Worm (Caenorhabditis elegans): ENCODE data around the gene talp-3.

talp-3 gene

DNA sequence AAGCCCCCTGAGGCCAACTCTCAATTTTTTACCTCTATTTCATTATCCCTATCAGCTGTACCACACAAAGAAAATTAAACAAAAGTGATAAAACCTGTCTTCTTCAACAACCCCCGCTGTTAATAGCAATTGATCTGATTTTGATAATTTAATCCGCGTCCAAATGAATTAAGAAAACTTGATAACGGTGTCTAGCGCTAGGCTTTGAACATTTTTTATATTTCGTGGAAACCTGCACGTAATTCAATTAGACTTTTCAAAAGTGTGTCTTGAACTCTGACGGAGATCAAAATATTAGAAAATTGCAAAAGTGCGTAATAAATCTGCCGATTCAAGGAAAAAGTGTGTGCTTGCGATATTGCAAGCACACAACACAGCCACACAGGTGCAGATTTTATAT lies 39.8 kb downstream of the talp-3 start:
- TF ChIP-seq nfya-1 (tag; optimal IDR thresholded peaks at IDR 0.05; ENCODE audit: insufficient read depth) (no peak), pqm-1 (tag; optimal IDR thresholded peaks at IDR 0.05) (no peak), tbx-2 (tag; optimal IDR thresholded peaks at IDR 0.05) (no peak), nhr-43 (tag; optimal IDR thresholded peaks at IDR 0.05; ENCODE audit: poor library complexity, severe bottlenecking) (peak; percentile 72), snpc-4 (tag; optimal IDR thresholded peaks at IDR 0.05) (no peak), ceh-9 (tag; optimal IDR thresholded peaks at IDR 0.05) (no peak), nhr-23 (tag; optimal IDR thresholded peaks at IDR 0.05) (peak; percentile 6), zag-1 (tag; optimal IDR thresholded peaks at IDR 0.05) (no peak), aly-2 (tag; optimal IDR thresholded peaks at IDR 0.05) (no peak), unc-62 (GFP tag; optimal IDR thresholded peaks at IDR 0.05) (no peak)

DNA sequence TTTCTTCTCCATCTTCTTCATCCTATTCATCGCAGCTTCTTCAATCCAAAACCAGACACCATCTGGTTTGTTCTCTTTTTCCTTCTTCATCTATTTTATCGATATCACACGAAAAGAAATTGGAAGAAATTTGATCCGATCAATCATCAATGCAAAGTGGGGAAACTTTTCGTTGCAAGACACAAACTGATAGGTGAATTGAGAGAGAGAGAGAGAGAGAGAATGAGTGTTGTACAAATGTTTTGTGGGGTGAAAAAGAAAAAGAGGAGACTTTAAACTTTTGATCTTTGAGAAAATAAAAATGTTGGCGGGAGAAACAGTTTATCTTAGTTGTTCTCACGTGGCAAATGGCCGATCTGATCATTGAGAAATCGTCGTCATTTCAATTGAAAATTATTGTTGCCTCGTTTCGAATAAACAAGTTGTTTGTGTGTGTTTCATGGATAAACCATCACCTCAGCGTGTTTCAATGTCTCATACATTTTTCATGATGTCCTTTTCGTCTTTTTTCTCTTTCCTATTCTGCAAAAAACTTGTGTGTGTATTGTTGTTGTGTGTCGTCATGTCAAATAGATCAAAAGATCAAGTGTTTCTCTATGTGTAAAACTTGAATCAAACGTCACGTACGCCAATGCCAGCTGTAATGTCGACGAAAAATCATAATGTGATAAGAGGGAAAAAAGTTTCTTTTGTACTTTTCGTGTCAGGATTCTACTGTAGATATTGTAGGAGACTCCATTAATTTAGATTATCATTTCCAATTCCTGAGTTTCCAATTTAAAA lies 40.4 kb downstream of the talp-3 start:
- TF ChIP-seq mdl-1 (tag; optimal IDR thresholded peaks at IDR 0.05) (peak; percentile 69), ceh-28 (tag; optimal IDR thresholded peaks at IDR 0.05) (peak; percentile 57), elt-2 (tag; optimal IDR thresholded peaks at IDR 0.05) (peak; percentile 68), elt-1 (tag; optimal IDR thresholded peaks at IDR 0.05) (peak; percentile 19), jun-1 (tag; optimal IDR thresholded peaks at IDR 0.05) (peak; percentile 40), ama-1 (optimal IDR thresholded peaks at IDR 0.05) (peak; percentile 60), nhr-12 (tag; optimal IDR thresholded peaks at IDR 0.05) (no peak), nhr-43 (tag; optimal IDR thresholded peaks at IDR 0.05; ENCODE audit: poor library complexity, severe bottlenecking) (peak; percentile 5), elt-3 (tag; optimal IDR thresholded peaks at IDR 0.05) (peak in 1 of 3 experiments; percentile 57), nhr-25 (tag; optimal IDR thresholded peaks at IDR 0.05) (peak; percentile 32), nfya-1 (tag; optimal IDR thresholded peaks at IDR 0.05; ENCODE audit: insufficient read depth) (peak; percentile 24), ztf-11 (tag; optimal IDR thresholded peaks at IDR 0.05) (no peak), ztf-4 (tag; optimal IDR thresholded peaks at IDR 0.05) (no peak), nhr-77 (tag; optimal IDR thresholded peaks at IDR 0.05) (no peak), pqm-1 (tag; optimal IDR thresholded peaks at IDR 0.05) (peak; percentile 54)

DNA sequence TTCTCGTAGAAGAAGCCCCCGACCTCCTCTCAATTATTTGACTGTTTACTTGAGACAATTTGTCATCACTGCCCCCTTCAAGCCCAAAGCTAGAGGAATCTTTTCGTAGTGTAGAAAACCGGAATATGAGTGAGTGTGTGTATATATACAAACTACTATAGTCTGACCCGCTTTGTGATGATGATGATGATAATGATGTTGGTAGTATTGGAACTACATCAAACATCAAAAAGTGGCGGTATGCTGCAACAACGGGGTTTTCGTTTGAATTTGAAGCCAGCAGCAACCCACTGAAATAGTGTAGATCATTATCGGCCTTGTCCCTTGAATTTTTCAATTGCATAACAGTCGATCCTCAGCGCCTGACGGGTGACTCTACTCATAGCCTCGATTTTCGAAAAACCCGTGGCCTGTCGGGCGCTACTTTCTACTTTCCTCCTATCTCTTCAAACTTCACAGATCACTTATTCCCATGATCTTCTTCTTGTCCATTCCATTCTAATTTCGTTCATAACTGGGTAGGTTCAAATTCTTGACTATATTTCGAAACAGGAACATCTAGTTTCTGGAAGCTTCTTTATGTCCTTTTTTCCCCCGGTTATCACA lies 41.2 kb downstream of the talp-3 start:
- TF ChIP-seq zag-1 (tag; optimal IDR thresholded peaks at IDR 0.05) (no peak), mdl-1 (tag; optimal IDR thresholded peaks at IDR 0.05) (no peak), fos-1 (tag; optimal IDR thresholded peaks at IDR 0.05) (no peak), nhr-11 (tag; optimal IDR thresholded peaks at IDR 0.05) (no peak), egl-5 (tag; optimal IDR thresholded peaks at IDR 0.05) (no peak), ceh-16 (tag; optimal IDR thresholded peaks at IDR 0.05) (no peak), eor-1 (tag; optimal IDR thresholded peaks at IDR 0.05) (no peak), nhr-23 (tag; optimal IDR thresholded peaks at IDR 0.05) (peak; percentile 54), unc-39 (tag; optimal IDR thresholded peaks at IDR 0.05) (no peak), pqm-1 (tag; optimal IDR thresholded peaks at IDR 0.05) (no peak), ztf-4 (tag; optimal IDR thresholded peaks at IDR 0.05) (no peak), nfya-1 (tag; optimal IDR thresholded peaks at IDR 0.05; ENCODE audit: insufficient read depth) (no peak), nhr-25 (tag; optimal IDR thresholded peaks at IDR 0.05) (peak; percentile 44), lin-39 (tag; optimal IDR thresholded peaks at IDR 0.05) (no peak), ztf-11 (tag; optimal IDR thresholded peaks at IDR 0.05) (no peak), nhr-77 (tag; optimal IDR thresholded peaks at IDR 0.05) (no peak), nhr-28 (tag; optimal IDR thresholded peaks at IDR 0.05) (no peak), hmg-11 (tag; optimal IDR thresholded peaks at IDR 0.05) (peak; percentile 35), elt-3 (tag; optimal IDR thresholded peaks at IDR 0.05) (peak in 1 of 3 experiments; percentile 23), sea-2 (GFP tag; optimal IDR thresholded peaks at IDR 0.05) (no peak), lsy-12 (tag; optimal IDR thresholded peaks at IDR 0.05) (no peak), aly-2 (tag; optimal IDR thresholded peaks at IDR 0.05) (no peak), ceh-82 (tag; optimal IDR thresholded peaks at IDR 0.05) (no peak), R02D3.7 (tag; optimal IDR thresholded peaks at IDR 0.05) (no peak), nhr-43 (tag; optimal IDR thresholded peaks at IDR 0.05; ENCODE audit: poor library complexity, severe bottlenecking) (no peak), nhr-76 (tag; optimal IDR thresholded peaks at IDR 0.05) (no peak), nhr-12 (tag; optimal IDR thresholded peaks at IDR 0.05) (no peak), mml-1 (tag; optimal IDR thresholded peaks at IDR 0.05) (no peak), jun-1 (tag; optimal IDR thresholded peaks at IDR 0.05) (no peak), daf-12 (tag; optimal IDR thresholded peaks at IDR 0.05) (no peak), ceh-9 (tag; optimal IDR thresholded peaks at IDR 0.05) (no peak), fkh-2 (tag; optimal IDR thresholded peaks at IDR 0.05) (no peak), egl-27 (tag; optimal IDR thresholded peaks at IDR 0.05) (no peak), fkh-10 (GFP tag; optimal IDR thresholded peaks at IDR 0.05) (no peak), tbx-2 (tag; optimal IDR thresholded peaks at IDR 0.05) (no peak), snpc-4 (tag; optimal IDR thresholded peaks at IDR 0.05) (peak; percentile 87)
